Worm (Caenorhabditis elegans) whole organism, young adult: ENCODE measurements around the gene ZK899.1.

Experiments used
- B0336.3 ChIP-seq: fragments of 200-800 bp; sonication (Bioruptor generic); IDR thresholded peaks from 2 replicates; pipeline ENCODE4 v1.3.6; 2022; ENCODE audit warnings: missing genetic modification characterization, missing compliant biosample characterization
- C06A6.2 ChIP-seq: fragments of 200-800 bp; sonication (Bioruptor generic); conservative IDR thresholded peaks from 2 replicates; pipeline ENCODE4 v1.3.6; 2022; ENCODE audit warnings: missing genetic modification characterization, missing compliant biosample characterization
- C17E4.6 ChIP-seq: fragments of 200-800 bp; sonication (Bioruptor generic); IDR thresholded peaks from 2 replicates; pipeline ENCODE4 v1.3.6; 2022; ENCODE audit warnings: missing genetic modification reagents, missing genetic modification characterization, missing compliant biosample characterization
- K12H6.12 ChIP-seq: fragments of 200-800 bp; sonication (Bioruptor generic); optimal IDR thresholded peaks from 2 replicates; lab custom pipeline; 2018; ENCODE audit warnings: mild to moderate bottlenecking, missing genetic modification characterization, missing compliant biosample characterization
- Y56A3A.18 ChIP-seq: fragments of 200-800 bp; sonication (Bioruptor generic); IDR thresholded peaks from 2 replicates; pipeline ENCODE4 v1.3.6; 2022; ENCODE audit warnings: missing genetic modification reagents, missing genetic modification characterization, missing compliant biosample characterization
- athp-1 ChIP-seq: sonication (generic microtip); optimal IDR thresholded peaks from 2 replicates; lab custom pipeline; 2017; ENCODE audit warnings: mild to moderate bottlenecking, missing genetic modification characterization, missing compliant biosample characterization
- egl-44 ChIP-seq: fragments of 200-800 bp; sonication (Bioruptor generic); IDR thresholded peaks from 2 replicates; pipeline ENCODE4 v1.3.6; 2022; ENCODE audit warnings: missing genetic modification reagents, missing genetic modification characterization, missing compliant biosample characterization
- lin-26 ChIP-seq: fragments of 200-800 bp; sonication (Bioruptor generic); IDR thresholded peaks from 2 replicates; pipeline ENCODE4 v1.3.6; 2022; ENCODE audit warnings: missing genetic modification reagents, missing genetic modification characterization, missing compliant biosample characterization
- lin-40 ChIP-seq: sonication (generic microtip); optimal IDR thresholded peaks from 2 replicates; lab custom pipeline; 2016; ENCODE audit warnings: missing genetic modification characterization, mild to moderate bottlenecking, missing compliant biosample characterization, missing genotype, missing genetic modification reagents
- madf-10 ChIP-seq: sonication (generic microtip); optimal IDR thresholded peaks from 2 replicates; lab custom pipeline; 2016; ENCODE audit warnings: mild to moderate bottlenecking, missing genetic modification characterization, missing compliant biosample characterization
- nfya-2 ChIP-seq: fragments of 200-800 bp; sonication (Bioruptor generic); IDR thresholded peaks from 2 replicates; pipeline ENCODE4 v1.3.6; 2022; ENCODE audit warnings: missing genetic modification reagents, missing genetic modification characterization, missing compliant biosample characterization
- snpc-4 ChIP-seq, 5 experiments: fragments of 150-350 bp in 1 of 5; sonication (generic microtip) in 4 of 5; optimal IDR thresholded peaks; 2 replicates each; lab custom pipeline; 2014 to 2018; ENCODE audit warnings: missing genetic modification characterization in 5 of 5, missing biosample characterization in 3 of 5, antibody characterized with exemption in 2 of 5, mild to moderate bottlenecking in 2 of 5, missing compliant biosample characterization in 2 of 5, missing genotype in 2 of 5, moderate library complexity in 2 of 5, missing genetic modification reagents in 1 of 5
- zim-3 ChIP-seq: sonication (generic microtip); optimal IDR thresholded peaks from 2 replicates; lab custom pipeline; 2017; ENCODE audit warnings: mild to moderate bottlenecking, missing genetic modification characterization, moderate library complexity, missing compliant biosample characterization

ce11 chrX:9441512-9441911 lies 4.9 kb upstream of the ZK899.1 start, which contains the start of gene memb-1:
- TF ChIP-seq lin-40 (peak; percentile 60), madf-10 (tag; lab: Kevin White, UChicago) (no peak), snpc-4 (GFP tag; optimal IDR thresholded peaks at IDR 0.05; lab: Kevin White, UChicago) (no peak), snpc-4 (tag; optimal IDR thresholded peaks at IDR 0.05; lab: Kevin White, UChicago) (peak in 1 of 4 experiments; percentile 67), C17E4.6 (no peak), C06A6.2 (GFP tag; lab: Robert Waterston, UW) (no peak), nfya-2 (GFP tag; lab: Robert Waterston, UW) (no peak), athp-1 (tag; lab: Kevin White, UChicago) (no peak), egl-44 (no peak), zim-3 (tag; lab: Kevin White, UChicago) (no peak), Y56A3A.18 (no peak), lin-26 (GFP tag; lab: Robert Waterston, UW) (no peak), B0336.3 (no peak), K12H6.12 (no peak)
